Worm (Caenorhabditis elegans) whole organism, L4 larva: ENCODE results near the gene srg-54.
A peak's percentile ranks its signal among the peaks of the same experiment; 100 is the strongest.

Source experiments
- F37D6.2 ChIP-seq: sonication (generic microtip); optimal IDR thresholded peaks from 2 replicates; lab custom pipeline; 2016; ENCODE audit warnings: mild to moderate bottlenecking, missing genetic modification characterization, missing compliant biosample characterization
- F44E2.7 ChIP-seq: fragments of 200-800 bp; sonication (Bioruptor generic); IDR thresholded peaks from 2 replicates; pipeline ENCODE4 v2.1.2; 2022; ENCODE audit warnings: missing genetic modification characterization, missing compliant biosample characterization
- F49E8.2 ChIP-seq: sonication (generic microtip); optimal IDR thresholded peaks from 2 replicates; lab custom pipeline; 2016; ENCODE audit warnings: missing compliant biosample characterization, mild to moderate bottlenecking, missing genetic modification characterization, borderline replicate concordance
- T20F7.1 ChIP-seq: fragments of 200-800 bp; sonication (Bioruptor generic); optimal IDR thresholded peaks from 2 replicates; lab custom pipeline; 2018; ENCODE audit warnings: mild to moderate bottlenecking, missing genetic modification characterization, missing compliant biosample characterization
- Y48G9A.11 ChIP-seq: fragments of 200-800 bp; sonication (Bioruptor generic); IDR thresholded peaks from 2 replicates; pipeline ENCODE4 v1.3.6; 2022; ENCODE audit warnings: missing genetic modification reagents, missing genetic modification characterization, missing compliant biosample characterization
- Y75B8A.6 ChIP-seq: fragments of 200-800 bp; sonication (Bioruptor generic); IDR thresholded peaks from 2 replicates; pipeline ENCODE4 v1.3.6; 2022; ENCODE audit warnings: missing genetic modification reagents, missing genetic modification characterization, missing compliant biosample characterization
- ZK337.2 ChIP-seq: fragments of 200-800 bp; sonication (Bioruptor generic); IDR thresholded peaks from 2 replicates; pipeline ENCODE4 v1.3.6; 2022; ENCODE audit warnings: missing genetic modification reagents, missing genetic modification characterization, missing compliant biosample characterization
- aha-1 ChIP-seq: fragments of 150-350 bp; peaks from one replicate; lab custom pipeline; 2014; ENCODE audit warnings: missing biosample characterization, missing genetic modification characterization
- ama-1 ChIP-seq: fragments of 150-350 bp; optimal IDR thresholded peaks from 2 replicates; lab custom pipeline; 2014; ENCODE audit warnings: inconsistent platforms, mixed read lengths
- attf-4 ChIP-seq: sonication (generic microtip); optimal IDR thresholded peaks from 3 replicates; lab custom pipeline; 2017; ENCODE audit warnings: missing biosample characterization, missing genetic modification characterization
- ceh-20 ChIP-seq: fragments of 200-800 bp; sonication (Bioruptor generic); IDR thresholded peaks from 2 replicates; pipeline ENCODE4 v1.3.6; 2022; ENCODE audit warnings: missing genetic modification reagents, missing genetic modification characterization, missing compliant biosample characterization
- ceh-28 ChIP-seq: fragments of 150-350 bp; optimal IDR thresholded peaks from 2 replicates; lab custom pipeline; 2014; ENCODE audit warnings: missing biosample characterization, missing genetic modification reagents, missing genetic modification characterization
- ceh-44 ChIP-seq: fragments of 200-800 bp; sonication (Bioruptor generic); IDR thresholded peaks from 2 replicates; pipeline ENCODE4 v1.3.6; 2022; ENCODE audit warnings: missing genetic modification reagents, missing genetic modification characterization, missing compliant biosample characterization
- ceh-82 ChIP-seq: sonication (generic microtip); optimal IDR thresholded peaks from 2 replicates; lab custom pipeline; 2017; ENCODE audit warnings: missing biosample characterization, missing genetic modification characterization
- daf-16 ChIP-seq, 3 experiments: sonication (generic microtip); optimal IDR thresholded peaks; 2 replicates each; lab custom pipeline; 2016 to 2017; ENCODE audit warnings: missing genetic modification characterization in 3 of 3, missing genetic modification reagents in 3 of 3, mild to moderate bottlenecking in 2 of 3, missing compliant biosample characterization in 2 of 3, missing biosample characterization in 1 of 3, moderate library complexity in 1 of 3
- dve-1 ChIP-seq: sonication (generic microtip); optimal IDR thresholded peaks from 2 replicates; lab custom pipeline; 2017; ENCODE audit warnings: antibody characterized with exemption, mild to moderate bottlenecking, missing genetic modification characterization, missing compliant biosample characterization; ENCODE audit not compliant: insufficient read depth
- hlh-30 ChIP-seq: sonication (generic microtip); optimal IDR thresholded peaks from 2 replicates; lab custom pipeline; 2017; ENCODE audit warnings: antibody characterized with exemption, mild to moderate bottlenecking, missing genetic modification characterization, missing compliant biosample characterization; ENCODE audit not compliant: insufficient read depth
- hmg-1.1 ChIP-seq: fragments of 200-800 bp; sonication (Bioruptor generic); IDR thresholded peaks from 2 replicates; pipeline ENCODE4 v1.3.6; 2022; ENCODE audit warnings: missing genetic modification reagents, missing genetic modification characterization, missing compliant biosample characterization
- lim-7 ChIP-seq: fragments of 200-800 bp; sonication (Bioruptor generic); IDR thresholded peaks from 2 replicates; pipeline ENCODE4 v1.3.6; 2022; ENCODE audit warnings: missing genetic modification characterization, missing compliant biosample characterization
- lin-1 ChIP-seq: fragments of 200-800 bp; sonication (Bioruptor generic); IDR thresholded peaks from 2 replicates; pipeline ENCODE4 v1.3.6; 2022; ENCODE audit warnings: missing genetic modification reagents, missing genetic modification characterization, missing compliant biosample characterization
- lin-13 ChIP-seq: fragments of 150-350 bp; optimal IDR thresholded peaks from 2 replicates; lab custom pipeline; 2014; ENCODE audit warnings: missing biosample characterization, missing genetic modification reagents, missing genetic modification characterization
- lin-15B ChIP-seq: fragments of 150-350 bp; sonication (generic microtip); optimal IDR thresholded peaks from 3 replicates; lab custom pipeline; 2014; ENCODE audit warnings: missing biosample characterization, missing genetic modification characterization
- lin-39 ChIP-seq: fragments of 150-350 bp; optimal IDR thresholded peaks from 2 replicates; lab custom pipeline; 2014; ENCODE audit warnings: missing biosample characterization, missing genetic modification reagents, missing genetic modification characterization
- lir-3 ChIP-seq: sonication (generic microtip); optimal IDR thresholded peaks from 2 replicates; lab custom pipeline; 2016; ENCODE audit warnings: mild to moderate bottlenecking, missing genetic modification characterization, missing compliant biosample characterization
- madf-9 ChIP-seq: fragments of 200-800 bp; sonication (Bioruptor generic); conservative IDR thresholded peaks from 2 replicates; pipeline ENCODE4 v1.3.6; 2022; ENCODE audit warnings: missing genetic modification reagents, missing genetic modification characterization, missing compliant biosample characterization
- nhr-10 ChIP-seq: fragments of 150-350 bp; optimal IDR thresholded peaks from 2 replicates; lab custom pipeline; 2014; ENCODE audit warnings: missing biosample characterization, missing genetic modification characterization
- nhr-11 ChIP-seq: fragments of 150-350 bp; optimal IDR thresholded peaks from 2 replicates; lab custom pipeline; 2014; ENCODE audit warnings: missing biosample characterization, missing genetic modification characterization
- nhr-42 ChIP-seq: fragments of 200-800 bp; sonication (Bioruptor generic); IDR thresholded peaks from 2 replicates; pipeline ENCODE4 v1.3.6; 2022; ENCODE audit warnings: missing genetic modification characterization, missing compliant biosample characterization
- php-3 ChIP-seq: fragments of 200-800 bp; sonication (Bioruptor generic); IDR thresholded peaks from 2 replicates; pipeline ENCODE4 v1.3.6; 2022; ENCODE audit warnings: missing genetic modification reagents, missing genetic modification characterization, missing compliant biosample characterization
- set-16 ChIP-seq: fragments of 200-800 bp; sonication (Bioruptor generic); IDR thresholded peaks from 2 replicates; pipeline ENCODE4 v1.3.6; 2022; ENCODE audit warnings: missing genetic modification reagents, missing genetic modification characterization, missing compliant biosample characterization
- skn-1 ChIP-seq: fragments of 150-350 bp; optimal IDR thresholded peaks from 2 replicates; lab custom pipeline; 2014; ENCODE audit warnings: missing biosample characterization, missing genetic modification characterization
- spr-3 ChIP-seq: fragments of 200-800 bp; sonication (Bioruptor generic); optimal IDR thresholded peaks from 2 replicates; lab custom pipeline; 2018; ENCODE audit warnings: mild to moderate bottlenecking, missing genetic modification characterization, missing compliant biosample characterization
- tra-1 ChIP-seq: fragments of 200-800 bp; sonication (Bioruptor generic); IDR thresholded peaks from 2 replicates; pipeline ENCODE4 v1.3.6; 2022; ENCODE audit warnings: missing genetic modification reagents, missing genetic modification characterization, missing compliant biosample characterization
- unc-130 ChIP-seq: sonication (generic microtip); optimal IDR thresholded peaks from 2 replicates; lab custom pipeline; 2016; ENCODE audit warnings: missing genetic modification reagents, missing genetic modification characterization, missing compliant biosample characterization
- unc-39 ChIP-seq: sonication (generic microtip); optimal IDR thresholded peaks from 2 replicates; lab custom pipeline; 2017; ENCODE audit warnings: missing biosample characterization, missing genetic modification characterization
- zag-1 ChIP-seq: fragments of 150-350 bp; optimal IDR thresholded peaks from 2 replicates; lab custom pipeline; 2014; ENCODE audit warnings: missing biosample characterization, missing genetic modification characterization
- ztf-11 ChIP-seq: fragments of 150-350 bp; optimal IDR thresholded peaks from 2 replicates; lab custom pipeline; 2014; ENCODE audit warnings: missing biosample characterization, missing genetic modification characterization
- ztf-7 ChIP-seq: fragments of 150-350 bp; optimal IDR thresholded peaks from 2 replicates; lab custom pipeline; 2014; ENCODE audit warnings: missing biosample characterization, missing genetic modification characterization

Gene srg-54

DNA sequence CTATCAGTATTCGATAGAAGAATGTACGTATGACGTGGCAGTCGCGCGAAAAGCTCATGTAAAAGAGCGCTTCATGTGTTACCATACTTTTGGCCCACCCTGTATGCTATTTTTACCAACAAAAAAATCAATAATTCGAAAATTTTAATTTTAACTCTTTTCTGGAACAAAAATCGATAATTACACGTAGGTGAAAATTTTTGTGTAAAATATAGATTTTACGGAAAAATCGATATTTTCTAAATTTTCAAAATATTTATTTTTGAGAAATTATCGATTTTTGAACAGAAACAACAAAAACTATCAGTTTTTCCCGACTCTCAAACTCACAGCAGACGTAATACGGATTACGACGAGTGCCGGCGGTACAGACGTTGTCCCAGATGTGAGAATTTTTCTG, 21.1 kb upstream of the srg-54 start:
- TF ChIP-seq dve-1 (tag; lab: Kevin White, UChicago) (no peak), ceh-28 (tag; lab: Kevin White, UChicago) (peak; percentile 53), ceh-44 (GFP tag; lab: Robert Waterston, UW) (no peak), tra-1 (GFP tag; lab: Robert Waterston, UW) (no peak)

ce11 chrV:14943774-14944173, 19.8 kb upstream of the srg-54 start:
- TF ChIP-seq ceh-28 (tag; lab: Kevin White, UChicago) (peak; percentile 86), F37D6.2 (no peak)
- TF ChIP-seq, all 104 proteins: peak for 1

DNA sequence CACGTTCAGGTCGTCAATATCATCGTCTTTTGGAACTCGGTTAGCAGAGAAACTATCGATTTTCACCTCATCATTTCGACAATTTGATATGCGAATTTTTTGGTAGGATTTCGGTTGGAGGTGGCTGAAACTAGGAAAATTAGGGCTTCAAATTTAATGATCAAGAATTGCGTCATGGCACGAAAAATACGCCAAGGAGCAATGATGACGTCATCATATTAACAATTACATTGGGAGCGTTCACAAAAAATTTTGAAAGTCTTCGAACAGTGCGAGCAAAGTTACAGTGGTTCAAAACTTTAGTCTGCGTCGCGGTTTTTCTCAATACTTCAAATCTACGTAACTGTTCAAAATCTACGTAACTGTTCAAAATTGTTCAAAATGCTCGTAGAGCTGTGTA, 18.9 kb upstream of the srg-54 start:
- TF ChIP-seq T20F7.1 (GFP tag; lab: Kevin White, UChicago) (no peak), ceh-44 (GFP tag; lab: Robert Waterston, UW) (no peak), lir-3 (tag; lab: Kevin White, UChicago) (no peak), ZK337.2 (GFP tag; lab: Robert Waterston, UW) (no peak), spr-3 (GFP tag; lab: Kevin White, UChicago) (no peak), ceh-82 (tag; lab: Kevin White, UChicago) (no peak), hlh-30 (tag; lab: Kevin White, UChicago) (no peak), F44E2.7 (GFP tag; lab: Robert Waterston, UW) (no peak), madf-9 (GFP tag; lab: Robert Waterston, UW) (no peak), lin-15B (tag; lab: Kevin White, UChicago) (no peak), nhr-11 (tag; lab: Kevin White, UChicago) (no peak), php-3 (no peak), zag-1 (tag; lab: Kevin White, UChicago) (no peak)

- no peak for TF ChIP-seq nhr-10 (tag; lab: Kevin White, UChicago)
- TF ChIP-seq set-16 (GFP tag; lab: Robert Waterston, UW), result no peak
- TF ChIP-seq T20F7.1 (GFP tag; lab: Kevin White, UChicago), result no peak
- TF ChIP-seq daf-16 (GFP tag; optimal IDR thresholded peaks at IDR 0.05; lab: Kevin White, UChicago), result no peak
- no peak for TF ChIP-seq daf-16 (tag; optimal IDR thresholded peaks at IDR 0.05; lab: Kevin White, UChicago)
- no peak for TF ChIP-seq attf-4 (tag; lab: Kevin White, UChicago)
- TF ChIP-seq madf-9 (GFP tag; lab: Robert Waterston, UW), result no peak
- TF ChIP-seq Y48G9A.11 (GFP tag; lab: Robert Waterston, UW), result no peak
- TF ChIP-seq unc-130 (GFP tag; lab: Kevin White, UChicago), result no peak
- no peak for TF ChIP-seq hlh-30 (tag; lab: Kevin White, UChicago)
- no peak for TF ChIP-seq ama-1 (lab: Kevin White, UChicago)
- TF ChIP-seq lin-13 (GFP tag; lab: Kevin White, UChicago), result no peak
- no peak for TF ChIP-seq F49E8.2 (tag; lab: Kevin White, UChicago)
- TF ChIP-seq ceh-20 (GFP tag; lab: Robert Waterston, UW), result no peak
- TF ChIP-seq lin-1 (GFP tag; lab: Robert Waterston, UW), result no peak
Measured at ce11 chrV:14936587-14936986, 12.6 kb upstream of the srg-54 start, which contains the start of gene C30G7.2. C30G7.2 (plus strand) TSS chrV:14936887.

ce11 chrV:14933450-14934218, 9.6 kb upstream of the srg-54 start:
- peak; percentile 47; the same call in 1 of the 2 replicates for TF ChIP-seq hmg-1.1 (GFP tag; lab: Robert Waterston, UW)
- TF ChIP-seq lin-39, result no peak
- TF ChIP-seq skn-1 (tag; lab: Kevin White, UChicago), result no peak
- no peak for TF ChIP-seq dve-1 (tag; lab: Kevin White, UChicago)
- TF ChIP-seq Y75B8A.6 (GFP tag; lab: Robert Waterston, UW), result 0 out of 2 replicates have a peak, but pooled peaks have one; percentile 24
- peak; percentile 95 for TF ChIP-seq aha-1
- no peak for TF ChIP-seq ceh-44 (GFP tag; lab: Robert Waterston, UW)
- peak; percentile 73 for TF ChIP-seq set-16 (GFP tag; lab: Robert Waterston, UW)
- no peak for TF ChIP-seq ztf-7 (tag; lab: Kevin White, UChicago)
- TF ChIP-seq nhr-11 (tag; lab: Kevin White, UChicago), result no peak
- no peak for TF ChIP-seq unc-39 (tag; lab: Kevin White, UChicago)
- TF ChIP-seq ztf-11, result no peak
- TF ChIP-seq lim-7 (GFP tag; lab: Robert Waterston, UW), result no peak
- TF ChIP-seq nhr-42 (GFP tag; lab: Robert Waterston, UW), result no peak
